Worm (Caenorhabditis elegans) whole organism, L4/young adult: ENCODE measurements around the gene C45H4.18.

ENCODE experiments used
- dao-5 ChIP-seq: sonication (generic microtip); optimal IDR thresholded peaks from 2 replicates; lab custom pipeline; 2016; ENCODE audit warnings: missing genotype, missing genetic modification characterization, moderate library complexity, missing compliant biosample characterization
- him-1 ChIP-seq: sonication (generic microtip); optimal IDR thresholded peaks from 2 replicates; lab custom pipeline; 2016; ENCODE audit warnings: missing genotype, missing genetic modification reagents, missing genetic modification characterization, missing compliant biosample characterization

ce11 chrV:2163735-2164134 is 11.6 kb upstream of the C45H4.18 start, which contains the start of gene str-255:
- TF ChIP-seq him-1 (tag; lab: Kevin White, UChicago) (no peak), dao-5 (tag; lab: Kevin White, UChicago) (no peak)
